Worm (Caenorhabditis elegans): ENCODE data around the gene Y22D7AL.1.

Y22D7AL.1 gene

DNA sequence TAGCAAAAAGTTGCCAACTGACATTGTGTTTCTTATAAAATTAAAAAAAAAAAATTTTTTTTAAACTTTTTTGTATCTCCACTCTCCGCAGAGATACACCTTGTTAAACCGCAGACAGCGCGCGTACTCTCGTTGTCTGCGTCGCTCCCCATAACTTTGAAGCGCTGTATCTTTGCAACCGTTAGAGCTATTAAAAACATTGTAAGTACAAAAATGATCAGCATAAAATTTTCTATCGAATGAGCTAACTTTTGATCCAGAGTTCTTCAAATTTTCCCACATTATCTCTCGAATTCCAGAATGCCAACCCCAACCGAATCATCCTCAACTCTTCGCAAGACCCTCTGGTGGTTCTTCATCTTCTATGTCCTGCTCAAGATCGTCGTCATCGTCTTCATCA is at the start of gene Y22D7AL.1:
Y22D7AL.1 (plus strand) TSS at position 301 of the 400 bp plus-strand sequence.
- TF ChIP-seq dao-5 (tag; optimal IDR thresholded peaks at IDR 0.05) = no peak
- TF ChIP-seq him-1 (tag; optimal IDR thresholded peaks at IDR 0.05) = no peak
- TF ChIP-seq W03F9.2 (tag; optimal IDR thresholded peaks at IDR 0.05) = no peak

DNA sequence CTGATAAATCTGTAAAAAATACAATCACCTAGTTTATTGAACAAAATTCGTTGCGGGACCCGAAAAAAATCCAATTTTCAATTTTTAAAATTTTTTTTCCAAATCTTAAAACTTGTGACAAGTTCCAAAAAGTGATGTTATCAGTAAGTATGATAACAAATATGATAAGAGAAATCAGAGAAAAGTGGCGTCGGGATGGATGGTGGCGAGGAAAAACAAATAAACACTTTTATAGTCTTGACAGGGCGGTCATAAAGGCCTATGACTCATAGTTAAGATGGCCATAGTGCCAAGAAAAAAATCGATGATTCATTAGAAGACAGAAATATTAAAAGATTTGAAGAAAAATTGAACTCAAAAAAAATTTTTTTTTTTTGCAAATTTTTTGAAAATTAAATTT is 49.6 kb upstream of the Y22D7AL.1 start:
- TF ChIP-seq dao-5 (tag; optimal IDR thresholded peaks at IDR 0.05) (no peak), him-1 (tag; optimal IDR thresholded peaks at IDR 0.05) (no peak), W03F9.2 (tag; optimal IDR thresholded peaks at IDR 0.05) (no peak)

DNA sequence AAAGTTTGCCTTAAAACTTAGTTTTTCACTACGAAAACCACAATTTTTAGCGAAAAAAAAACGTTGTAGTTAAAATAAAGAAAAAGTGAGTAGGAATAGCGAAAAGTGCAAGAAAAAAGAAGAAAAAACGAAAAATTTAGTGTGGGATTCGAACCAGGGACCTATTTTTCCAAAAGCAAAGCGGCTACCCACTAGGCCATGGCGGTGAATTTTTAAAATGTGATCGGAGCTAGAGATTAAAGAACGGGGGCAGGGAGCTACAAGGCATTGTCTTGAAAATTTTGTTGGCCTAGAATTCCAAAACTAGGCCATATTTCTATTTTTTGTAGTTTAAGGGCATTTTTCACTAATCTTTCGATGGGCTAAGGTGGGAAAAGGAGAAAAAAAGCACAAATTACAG is 48.5 kb upstream of the Y22D7AL.1 start:
- TF ChIP-seq W03F9.2 (tag; optimal IDR thresholded peaks at IDR 0.05) (no peak), him-1 (tag; optimal IDR thresholded peaks at IDR 0.05) (no peak), dao-5 (tag; optimal IDR thresholded peaks at IDR 0.05) (no peak)

- TF ChIP-seq W03F9.2 (tag; optimal IDR thresholded peaks at IDR 0.05) (peak; percentile 12), dao-5 (tag; optimal IDR thresholded peaks at IDR 0.05) (peak; percentile 31), him-1 (tag; optimal IDR thresholded peaks at IDR 0.05) (peak; percentile 40)
Observed at ce11 chrIII:1604514-1604976, 47.7 kb upstream of the Y22D7AL.1 start, which contains the start of gene Y22D7AL.6. Y22D7AL.6 (plus strand) TSS chrIII:1604926.

- TF ChIP-seq W03F9.2 (tag; optimal IDR thresholded peaks at IDR 0.05) = no peak
- no peak for TF ChIP-seq him-1 (tag; optimal IDR thresholded peaks at IDR 0.05)
- TF ChIP-seq dao-5 (tag; optimal IDR thresholded peaks at IDR 0.05) = no peak
Observed at ce11 chrIII:1607659-1608058, 44.6 kb upstream of the Y22D7AL.1 start.

- TF ChIP-seq him-1 (tag; optimal IDR thresholded peaks at IDR 0.05) = no peak
Observed at ce11 chrIII:1610938-1611337, 41.3 kb upstream of the Y22D7AL.1 start.

DNA sequence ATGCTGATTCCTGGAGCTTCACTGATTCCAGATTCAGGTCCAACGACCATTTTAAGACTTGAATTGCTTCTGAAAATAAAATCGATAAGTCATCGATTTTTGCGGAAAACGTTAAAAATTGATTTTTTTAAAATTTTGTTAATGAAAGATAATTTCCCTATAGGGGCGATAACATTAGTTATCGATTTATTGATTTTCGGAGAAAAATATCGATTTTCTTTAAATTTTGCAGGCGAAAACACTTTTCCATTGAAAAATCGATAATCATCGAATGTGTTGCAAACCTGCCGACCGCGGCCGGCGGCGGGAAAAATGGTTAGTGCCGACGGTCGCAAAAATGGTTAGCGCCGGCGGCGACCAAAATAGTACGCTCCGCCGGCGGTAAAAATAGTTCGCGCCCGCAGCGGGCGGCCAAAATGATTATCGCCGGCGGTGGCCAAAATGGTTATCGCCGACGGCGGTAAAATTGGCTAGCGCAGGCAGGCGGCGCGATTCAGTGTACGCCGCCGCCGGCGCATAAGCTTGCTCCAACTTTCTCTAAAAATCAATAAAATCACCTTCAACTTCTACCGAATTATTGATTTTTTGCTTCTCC is 39.2 kb upstream of the Y22D7AL.1 start:
- TF ChIP-seq dao-5 (tag; optimal IDR thresholded peaks at IDR 0.05) = no peak
- no peak for TF ChIP-seq W03F9.2 (tag; optimal IDR thresholded peaks at IDR 0.05)
- no peak for TF ChIP-seq him-1 (tag; optimal IDR thresholded peaks at IDR 0.05)

ce11 chrIII:1613933-1614332 is 38.3 kb upstream of the Y22D7AL.1 start, which contains the start of gene Y22D7AL.9:
Y22D7AL.9 (minus strand) TSS chrIII:1614033.
- no peak for TF ChIP-seq W03F9.2 (tag; optimal IDR thresholded peaks at IDR 0.05)
- TF ChIP-seq dao-5 (tag; optimal IDR thresholded peaks at IDR 0.05) = no peak
- TF ChIP-seq him-1 (tag; optimal IDR thresholded peaks at IDR 0.05) = no peak

- TF ChIP-seq W03F9.2 (tag; optimal IDR thresholded peaks at IDR 0.05) (no peak), him-1 (tag; optimal IDR thresholded peaks at IDR 0.05) (no peak), dao-5 (tag; optimal IDR thresholded peaks at IDR 0.05) (no peak)
Observed at ce11 chrIII:1614412-1614811, 37.9 kb upstream of the Y22D7AL.1 start.

- TF ChIP-seq dao-5 (tag; optimal IDR thresholded peaks at IDR 0.05) = peak; percentile 33
- TF ChIP-seq W03F9.2 (tag; optimal IDR thresholded peaks at IDR 0.05) = no peak
- no peak for TF ChIP-seq him-1 (tag; optimal IDR thresholded peaks at IDR 0.05)
Observed at ce11 chrIII:1616245-1617026, 35.8 kb upstream of the Y22D7AL.1 start.

ce11 chrIII:1618312-1618711 is 34.0 kb upstream of the Y22D7AL.1 start:
- TF ChIP-seq dao-5 (tag; optimal IDR thresholded peaks at IDR 0.05) (no peak), W03F9.2 (tag; optimal IDR thresholded peaks at IDR 0.05) (no peak), him-1 (tag; optimal IDR thresholded peaks at IDR 0.05) (no peak)

ce11 chrIII:1618915-1619314 is 33.4 kb upstream of the Y22D7AL.1 start, which contains the start of gene Y22D7AL.10:
Y22D7AL.10 (minus strand) TSS chrIII:1618929.
- peak; percentile 93 for TF ChIP-seq W03F9.2 (tag; optimal IDR thresholded peaks at IDR 0.05)
- TF ChIP-seq him-1 (tag; optimal IDR thresholded peaks at IDR 0.05) = peak; percentile 94
- TF ChIP-seq dao-5 (tag; optimal IDR thresholded peaks at IDR 0.05) = peak; percentile 67

DNA sequence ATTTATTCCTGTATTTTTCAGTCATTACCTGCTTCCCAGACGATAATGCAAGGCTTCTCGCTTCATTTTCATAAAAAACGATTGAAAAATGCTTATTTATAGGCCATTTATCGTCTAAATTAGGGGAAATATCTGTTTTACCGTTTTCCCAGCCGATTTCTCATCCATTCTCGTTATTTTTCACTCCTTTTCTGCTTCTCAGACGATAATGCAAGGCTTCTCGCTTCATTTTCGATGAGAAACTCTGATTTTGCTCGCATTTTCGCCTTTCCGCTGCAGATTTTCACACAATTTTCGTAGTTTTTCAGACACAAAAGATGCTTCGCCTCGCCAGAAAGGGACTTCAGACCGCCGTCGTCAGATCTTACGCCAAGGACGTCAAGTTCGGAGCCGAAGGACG is 32.8 kb upstream of the Y22D7AL.1 start, which contains the start of gene hsp-60:
hsp-60 (plus strand) TSS at position 301 of the 400 bp plus-strand sequence.
- no peak for TF ChIP-seq him-1 (tag; optimal IDR thresholded peaks at IDR 0.05)
- no peak for TF ChIP-seq W03F9.2 (tag; optimal IDR thresholded peaks at IDR 0.05)
- TF ChIP-seq dao-5 (tag; optimal IDR thresholded peaks at IDR 0.05) = no peak

DNA sequence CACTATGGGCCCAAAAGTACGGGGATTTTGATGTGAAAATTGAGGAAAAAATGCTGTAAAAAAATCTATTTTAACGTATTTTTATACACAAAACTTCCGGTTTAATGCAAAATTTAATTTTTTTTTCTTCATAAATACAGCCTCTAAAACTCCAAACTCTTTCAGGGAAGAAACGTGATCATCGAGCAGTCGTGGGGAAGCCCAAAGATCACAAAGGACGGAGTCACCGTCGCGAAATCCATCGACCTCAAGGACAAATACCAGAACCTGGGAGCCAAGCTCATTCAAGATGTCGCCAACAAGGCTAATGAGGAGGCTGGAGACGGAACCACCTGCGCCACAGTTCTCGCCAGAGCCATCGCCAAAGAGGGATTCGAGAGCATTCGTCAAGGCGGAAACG is 32.4 kb upstream of the Y22D7AL.1 start:
- TF ChIP-seq dao-5 (tag; optimal IDR thresholded peaks at IDR 0.05) = no peak
- no peak for TF ChIP-seq him-1 (tag; optimal IDR thresholded peaks at IDR 0.05)
- no peak for TF ChIP-seq W03F9.2 (tag; optimal IDR thresholded peaks at IDR 0.05)
